Worm (Caenorhabditis elegans) whole organism, L1 larva: ENCODE data around the gene fib-1.
A peak's percentile ranks its signal among the peaks of the same experiment; 100 is the strongest.

Source experiments
- C04F5.9 ChIP-seq: sonication (generic microtip); optimal IDR thresholded peaks from 2 replicates; lab custom pipeline; 2016; ENCODE audit warnings: missing genetic modification characterization, missing compliant biosample characterization
- C16A3.4 ChIP-seq: fragments of 150-350 bp; optimal IDR thresholded peaks from 2 replicates; lab custom pipeline; 2014; ENCODE audit warnings: missing biosample characterization, missing genetic modification characterization
- aha-1 ChIP-seq: fragments of 150-350 bp; optimal IDR thresholded peaks from 2 replicates; lab custom pipeline; 2014; ENCODE audit warnings: missing biosample characterization, missing genetic modification characterization
- ama-1 ChIP-seq: fragments of 150-350 bp; optimal IDR thresholded peaks from 2 replicates; lab custom pipeline; 2014
- blmp-1 ChIP-seq: fragments of 150-350 bp; optimal IDR thresholded peaks from 2 replicates; lab custom pipeline; 2014; ENCODE audit warnings: missing biosample characterization, missing genetic modification characterization
- ceh-63 ChIP-seq: fragments of 200-800 bp; sonication (Bioruptor generic); optimal IDR thresholded peaks from 2 replicates; lab custom pipeline; 2018; ENCODE audit warnings: mild to moderate bottlenecking, missing genetic modification characterization, missing compliant biosample characterization
- ceh-8 ChIP-seq: fragments of 200-800 bp; sonication (Bioruptor generic); optimal IDR thresholded peaks from 2 replicates; lab custom pipeline; 2018; ENCODE audit warnings: mild to moderate bottlenecking, missing genetic modification characterization, moderate library complexity, missing compliant biosample characterization
- ceh-82 ChIP-seq, 3 experiments: fragments of 150-350 bp in 1 of 3; sonication (generic microtip) in 2 of 3; optimal IDR thresholded peaks; 2 replicates each; lab custom pipeline; 2014 to 2017; ENCODE audit warnings: missing biosample characterization in 3 of 3, missing genetic modification characterization in 3 of 3
- ceh-90 ChIP-seq: sonication (generic microtip); optimal IDR thresholded peaks from 2 replicates; lab custom pipeline; 2016; ENCODE audit warnings: missing genetic modification characterization, missing compliant biosample characterization
- ces-1 ChIP-seq: fragments of 150-350 bp; optimal IDR thresholded peaks from 2 replicates; lab custom pipeline; 2014; ENCODE audit warnings: missing biosample characterization, missing genetic modification reagents, missing genetic modification characterization
- dpl-1 ChIP-seq, 3 experiments: fragments of 150-350 bp in 2 of 3; sonication (generic microtip) in 1 of 3; optimal IDR thresholded peaks; 2 replicates each; lab custom pipeline; 2014 to 2017; ENCODE audit warnings: missing biosample characterization in 3 of 3, missing genetic modification characterization in 3 of 3, missing genetic modification reagents in 3 of 3
- dsc-1 ChIP-seq: sonication (generic microtip); optimal IDR thresholded peaks from 2 replicates; lab custom pipeline; 2016; ENCODE audit warnings: mild to moderate bottlenecking, missing genetic modification characterization, missing compliant biosample characterization
- efl-1 ChIP-seq, 4 experiments: fragments of 150-350 bp; optimal IDR thresholded peaks in 3 of 4; peaks in 1 of 4; 1 replicate in 1 of 4; 2 replicates in 3 of 4; lab custom pipeline; 2014; ENCODE audit warnings: missing biosample characterization in 2 of 4, missing genetic modification characterization in 2 of 4, missing genetic modification reagents in 2 of 4
- efl-3 ChIP-seq: fragments of 200-800 bp; sonication (Bioruptor generic); optimal IDR thresholded peaks from 2 replicates; lab custom pipeline; 2018; ENCODE audit warnings: mild to moderate bottlenecking, missing genetic modification characterization, missing compliant biosample characterization
- egl-13 ChIP-seq: sonication (generic microtip); optimal IDR thresholded peaks from 2 replicates; lab custom pipeline; 2016; ENCODE audit warnings: missing genotype, missing genetic modification reagents, missing genetic modification characterization, missing compliant biosample characterization
- egl-27 ChIP-seq, 2 experiments: fragments of 150-350 bp in 1 of 2; sonication (generic microtip); optimal IDR thresholded peaks; 3 replicates each; lab custom pipeline; 2017 to 2018; ENCODE audit warnings: missing biosample characterization in 2 of 2, missing genetic modification characterization in 2 of 2, missing genetic modification reagents in 2 of 2
- ets-5 ChIP-seq: fragments of 200-800 bp; sonication (Bioruptor generic); IDR thresholded peaks from 2 replicates; pipeline ENCODE4 v1.3.6; 2022; ENCODE audit warnings: missing genetic modification characterization, missing compliant biosample characterization
- fkh-8 ChIP-seq: sonication (generic microtip); optimal IDR thresholded peaks from 2 replicates; lab custom pipeline; 2016; ENCODE audit warnings: mild to moderate bottlenecking, missing genetic modification characterization, missing compliant biosample characterization
- fos-1 ChIP-seq: fragments of 150-350 bp; optimal IDR thresholded peaks from 2 replicates; lab custom pipeline; 2014; ENCODE audit warnings: missing biosample characterization, missing genetic modification characterization
- hlh-17 ChIP-seq: fragments of 200-800 bp; sonication (Bioruptor generic); optimal IDR thresholded peaks from 2 replicates; lab custom pipeline; 2018; ENCODE audit warnings: missing genetic modification characterization, mild to moderate bottlenecking, missing compliant biosample characterization, moderate library complexity, borderline replicate concordance
- irx-1 ChIP-seq: sonication (generic microtip); optimal IDR thresholded peaks from 2 replicates; lab custom pipeline; 2016; ENCODE audit warnings: missing genetic modification characterization, missing compliant biosample characterization
- lin-15B ChIP-seq: fragments of 150-350 bp; sonication (generic microtip); optimal IDR thresholded peaks from 3 replicates; lab custom pipeline; 2014; ENCODE audit warnings: missing biosample characterization, missing genetic modification characterization
- lin-39 ChIP-seq: fragments of 150-350 bp; optimal IDR thresholded peaks from 2 replicates; lab custom pipeline; 2014; ENCODE audit warnings: missing biosample characterization, missing genetic modification reagents, missing genetic modification characterization
- lir-3 ChIP-seq: sonication (generic microtip); optimal IDR thresholded peaks from 2 replicates; lab custom pipeline; 2016; ENCODE audit warnings: mild to moderate bottlenecking, missing genetic modification characterization, moderate library complexity, missing compliant biosample characterization; ENCODE audit not compliant: poor library complexity
- mab-9 ChIP-seq: fragments of 200-800 bp; sonication (Bioruptor generic); IDR thresholded peaks from 2 replicates; pipeline ENCODE4 v1.3.6; 2022; ENCODE audit warnings: missing genetic modification reagents, missing genetic modification characterization, missing compliant biosample characterization
- nhr-11 ChIP-seq: fragments of 150-350 bp; optimal IDR thresholded peaks from 2 replicates; lab custom pipeline; 2014; ENCODE audit warnings: missing biosample characterization, missing genetic modification characterization
- nhr-12 ChIP-seq: sonication (generic microtip); optimal IDR thresholded peaks from 2 replicates; lab custom pipeline; 2017; ENCODE audit warnings: missing biosample characterization, missing genetic modification characterization
- nhr-20 ChIP-seq: sonication (generic microtip); optimal IDR thresholded peaks from 2 replicates; lab custom pipeline; 2016; ENCODE audit warnings: mild to moderate bottlenecking, missing genetic modification characterization, missing compliant biosample characterization
- nhr-47 ChIP-seq: sonication (generic microtip); optimal IDR thresholded peaks from 2 replicates; lab custom pipeline; 2016; ENCODE audit warnings: mild to moderate bottlenecking, missing genetic modification characterization, moderate library complexity, missing compliant biosample characterization
- nhr-77 ChIP-seq: fragments of 150-350 bp; optimal IDR thresholded peaks from 2 replicates; lab custom pipeline; 2014; ENCODE audit warnings: missing biosample characterization, missing genetic modification characterization
- nhr-84 ChIP-seq: sonication (generic microtip); optimal IDR thresholded peaks from 2 replicates; lab custom pipeline; 2017; ENCODE audit warnings: missing biosample characterization, missing genetic modification characterization
- pag-3 ChIP-seq: sonication (generic microtip); optimal IDR thresholded peaks from 2 replicates; lab custom pipeline; 2017; ENCODE audit warnings: missing genetic modification characterization, mild to moderate bottlenecking, missing compliant biosample characterization, antibody characterized with exemption, borderline replicate concordance; ENCODE audit not compliant: insufficient read depth
- pqm-1 ChIP-seq: sonication (generic microtip); optimal IDR thresholded peaks from 3 replicates; lab custom pipeline; 2017; ENCODE audit warnings: missing biosample characterization, missing genetic modification characterization
- skn-1 ChIP-seq: fragments of 150-350 bp; optimal IDR thresholded peaks from 2 replicates; lab custom pipeline; 2014; ENCODE audit warnings: missing biosample characterization, missing genetic modification characterization
- sox-4 ChIP-seq: sonication (generic microtip); optimal IDR thresholded peaks from 2 replicates; lab custom pipeline; 2016; ENCODE audit warnings: missing genetic modification characterization, missing compliant biosample characterization
- swsn-7 ChIP-seq: sonication (generic microtip); optimal IDR thresholded peaks from 2 replicates; lab custom pipeline; 2016; ENCODE audit warnings: missing genetic modification characterization, missing compliant biosample characterization
- tbx-2 ChIP-seq: sonication (generic microtip); optimal IDR thresholded peaks from 2 replicates; lab custom pipeline; 2016; ENCODE audit warnings: missing genetic modification characterization, missing compliant biosample characterization
- tlp-1 ChIP-seq: fragments of 150-350 bp; optimal IDR thresholded peaks from 2 replicates; lab custom pipeline; 2014; ENCODE audit warnings: missing biosample characterization, missing genetic modification characterization
- unc-62 ChIP-seq: fragments of 150-350 bp; optimal IDR thresholded peaks from 2 replicates; lab custom pipeline; 2014; ENCODE audit warnings: missing biosample characterization, missing genetic modification reagents, missing genetic modification characterization
- unc-86 ChIP-seq: sonication (generic microtip); optimal IDR thresholded peaks from 2 replicates; lab custom pipeline; 2016; ENCODE audit warnings: missing genetic modification characterization, missing compliant biosample characterization
- unc-98 ChIP-seq: fragments of 200-800 bp; sonication (Bioruptor generic); IDR thresholded peaks from 2 replicates; pipeline ENCODE4 v1.3.6; 2022; ENCODE audit warnings: missing genetic modification characterization, missing compliant biosample characterization
- vab-15 ChIP-seq: sonication (generic microtip); optimal IDR thresholded peaks from 2 replicates; lab custom pipeline; 2017; ENCODE audit warnings: missing genotype, mild to moderate bottlenecking, missing genetic modification characterization, missing compliant biosample characterization
- zag-1 ChIP-seq: fragments of 150-350 bp; optimal IDR thresholded peaks from 2 replicates; lab custom pipeline; 2014; ENCODE audit warnings: missing biosample characterization, missing genetic modification characterization
- zip-4 ChIP-seq: fragments of 200-800 bp; sonication (Bioruptor generic); optimal IDR thresholded peaks from 2 replicates; lab custom pipeline; 2018; ENCODE audit warnings: mild to moderate bottlenecking, missing genetic modification characterization, moderate library complexity, missing compliant biosample characterization
- ztf-11 ChIP-seq, 2 experiments: sonication (generic microtip); optimal IDR thresholded peaks; 2 replicates each; lab custom pipeline; 2016 to 2017; ENCODE audit warnings: missing genetic modification characterization in 2 of 2, missing biosample characterization in 1 of 2, missing compliant biosample characterization in 1 of 2
- ztf-4 ChIP-seq: fragments of 150-350 bp; optimal IDR thresholded peaks from 2 replicates; lab custom pipeline; 2014; ENCODE audit warnings: missing biosample characterization, missing genetic modification characterization

fib-1 gene

ce11 chrV:14990843-14991242 lies 11.2 kb downstream of the fib-1 start, which contains the start of the genes cdt-2 and T01C3.2 (continued):
- TF ChIP-seq unc-98 (no peak), tlp-1 (tag; lab: Kevin White, UChicago) (no peak), lin-15B (tag; lab: Kevin White, UChicago) (peak; percentile 24), egl-27 (tag; optimal IDR thresholded peaks at IDR 0.05; lab: Kevin White, UChicago) (no peak), nhr-12 (tag; lab: Kevin White, UChicago) (no peak), irx-1 (tag; lab: Kevin White, UChicago) (no peak), C04F5.9 (tag; lab: Kevin White, UChicago) (no peak), mab-9 (GFP tag; lab: Robert Waterston, UW) (no peak), lir-3 (tag; lab: Kevin White, UChicago) (no peak), ceh-82 (tag; optimal IDR thresholded peaks at IDR 0.05; lab: Kevin White, UChicago) (peak in 2 of 3 experiments; percentile 29 to 44), ceh-8 (GFP tag; lab: Kevin White, UChicago) (no peak), nhr-77 (tag; lab: Kevin White, UChicago) (no peak), pag-3 (tag; lab: Kevin White, UChicago) (no peak), nhr-20 (peak; percentile 35), hlh-17 (GFP tag; lab: Kevin White, UChicago) (no peak), ama-1 (lab: Kevin White, UChicago) (no peak), zip-4 (no peak), C16A3.4 (peak; percentile 18), efl-1 (optimal IDR thresholded peaks at IDR 0.05; lab: Kevin White, UChicago) (peak; percentile 26 to 86), efl-1 (GFP tag; optimal IDR thresholded peaks at IDR 0.05 in 1 of 2; lab: Kevin White, UChicago) (peak; percentile 87 to 98), ceh-90 (tag; lab: Kevin White, UChicago) (no peak), aha-1 (no peak), efl-3 (GFP tag; lab: Kevin White, UChicago) (no peak), egl-13 (tag; lab: Kevin White, UChicago) (no peak), dsc-1 (peak; percentile 25), sox-4 (tag; lab: Kevin White, UChicago) (no peak), fos-1 (tag; lab: Kevin White, UChicago) (no peak), ceh-63 (no peak), vab-15 (tag; lab: Kevin White, UChicago) (no peak), nhr-47 (peak; percentile 48), ztf-11 (tag; optimal IDR thresholded peaks at IDR 0.05; lab: Kevin White, UChicago) (no peak), nhr-11 (tag; lab: Kevin White, UChicago) (no peak), dpl-1 (GFP tag; optimal IDR thresholded peaks at IDR 0.05; lab: Kevin White, UChicago) (peak; percentile 76 to 89 (median 85)), lin-39 (no peak), tbx-2 (peak; percentile 22), unc-62 (GFP tag; lab: Kevin White, UChicago) (no peak), unc-86 (tag; lab: Kevin White, UChicago) (peak; percentile 12), ztf-4 (tag; lab: Kevin White, UChicago) (no peak), swsn-7 (peak; percentile 43), zag-1 (no peak), ces-1 (GFP tag; lab: Kevin White, UChicago) (no peak), pqm-1 (tag; lab: Kevin White, UChicago) (no peak), nhr-84 (tag; lab: Kevin White, UChicago) (no peak), ets-5 (GFP tag; lab: Robert Waterston, UW) (no peak), blmp-1 (tag; lab: Kevin White, UChicago) (no peak), fkh-8 (no peak), skn-1 (peak; percentile 23)
